Fruit fly (Drosophila melanogaster) whole organism, embryonic: Measurements from ENCODE around the gene CG44406.

Source experiments
- CG15269 ChIP-seq: fragments of 200-800 bp; sonication (Bioruptor generic); optimal IDR thresholded peaks from 2 replicates; lab custom pipeline; 2018; ENCODE audit warnings: missing biosample characterization, mild to moderate bottlenecking, missing genetic modification characterization, moderate library complexity
- CG18011 ChIP-seq: fragments of 200-800 bp; sonication (Bioruptor generic); optimal IDR thresholded peaks from 2 replicates; lab custom pipeline; 2017; ENCODE audit warnings: missing biosample characterization, missing genetic modification characterization, mild to moderate bottlenecking, moderate library complexity, missing genotype
- CG4328 ChIP-seq: fragments of 200-800 bp; sonication (Bioruptor generic); optimal IDR thresholded peaks from 3 replicates; lab custom pipeline; 2017; ENCODE audit warnings: missing biosample characterization, missing genetic modification reagents, missing genetic modification characterization
- CG5180 ChIP-seq: fragments of 200-800 bp; sonication (Bioruptor generic); optimal IDR thresholded peaks from 3 replicates; lab custom pipeline; 2017; ENCODE audit warnings: missing biosample characterization, missing genetic modification characterization, mild to moderate bottlenecking, moderate library complexity, missing genetic modification reagents
- Dfd ChIP-seq, 2 experiments: fragments of >200 bp; optimal IDR thresholded peaks; 2 replicates each; lab custom pipeline; 2017; ENCODE audit warnings: missing biosample characterization in 2 of 2, missing genetic modification characterization in 2 of 2
- HLH54F ChIP-seq: fragments of 200-800 bp; sonication (Bioruptor generic); optimal IDR thresholded peaks from 3 replicates; lab custom pipeline; 2016; ENCODE audit warnings: missing biosample characterization, missing genetic modification characterization
- Myb ChIP-seq: fragments of 200-800 bp; sonication (Bioruptor generic); optimal IDR thresholded peaks from 2 replicates; lab custom pipeline; 2016; ENCODE audit warnings: missing biosample characterization, missing genetic modification characterization
- Vsx1 ChIP-seq: fragments of 200-800 bp; sonication (Bioruptor generic); optimal IDR thresholded peaks from 2 replicates; lab custom pipeline; 2017; ENCODE audit warnings: missing biosample characterization, mild to moderate bottlenecking, missing genetic modification characterization, missing genetic modification reagents
- eyg ChIP-seq: fragments of 200-800 bp; sonication (Bioruptor generic); optimal IDR thresholded peaks from 3 replicates; lab custom pipeline; 2016; ENCODE audit warnings: missing biosample characterization, missing genetic modification characterization
- gem ChIP-seq: fragments of 200-800 bp; sonication (Bioruptor generic); optimal IDR thresholded peaks from 2 replicates; lab custom pipeline; 2019; ENCODE audit warnings: missing biosample characterization, mild to moderate bottlenecking, missing genetic modification characterization, moderate library complexity
- mirr ChIP-seq: fragments of 200-800 bp; sonication (Bioruptor generic); optimal IDR thresholded peaks from 3 replicates; lab custom pipeline; 2018; ENCODE audit warnings: missing biosample characterization, mild to moderate bottlenecking, missing genetic modification characterization
- sim ChIP-seq: fragments of 200-800 bp; sonication (Bioruptor generic); IDR thresholded peaks from 2 replicates; pipeline ENCODE4 v1.3.6; 2022; ENCODE audit warnings: missing biosample characterization, missing genetic modification characterization

DNA sequence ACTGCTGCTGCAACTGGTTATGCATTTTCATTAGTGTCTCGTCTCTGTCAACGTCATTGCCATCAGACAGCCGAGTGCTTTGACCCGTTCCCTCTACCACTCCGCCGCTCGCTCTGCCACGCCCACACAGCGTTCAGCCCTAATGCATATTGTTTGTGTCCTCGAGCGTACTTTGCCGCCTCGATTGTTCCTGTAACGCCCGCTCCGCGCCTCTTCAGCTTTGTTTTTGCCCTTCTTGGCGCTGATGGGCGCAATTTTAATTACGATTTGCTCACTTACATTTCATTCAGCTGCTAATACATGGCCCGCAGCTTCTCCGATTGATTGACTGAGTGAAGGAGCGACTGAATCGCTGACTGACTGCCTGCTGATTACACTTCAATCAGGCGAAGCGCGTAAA is 14.2 kb upstream of the CG44406 start:
- TF ChIP-seq Myb (GFP tag; lab: Kevin White, UChicago) (no peak), gem (tag; lab: Kevin White, UChicago) (no peak), mirr (GFP tag; lab: Kevin White, UChicago) (no peak), Dfd (GFP tag; optimal IDR thresholded peaks at IDR 0.05; lab: Kevin White, UChicago) (no peak), CG18011 (no peak), CG4328 (GFP tag; lab: Kevin White, UChicago) (no peak), CG15269 (tag; lab: Kevin White, UChicago) (no peak), HLH54F (no peak), Vsx1 (GFP tag; lab: Kevin White, UChicago) (no peak), CG5180 (GFP tag; lab: Kevin White, UChicago) (no peak), sim (no peak), eyg (no peak)
